Fruit fly (Drosophila melanogaster) whole organism: ENCODE results near the gene Ets96B.

ENCODE experiments used
- CG8478 ChIP-seq: fragments of >200 bp; optimal IDR thresholded peaks from 2 replicates; lab custom pipeline; 2018; ENCODE audit warnings: inconsistent platforms
- Dll ChIP-seq: fragments of >200 bp; optimal IDR thresholded peaks from 2 replicates; lab custom pipeline; 2017
- EcR ChIP-seq, 2 experiments: fragments of >200 bp; optimal IDR thresholded peaks; 2 replicates each; lab custom pipeline; 2017; ENCODE audit warnings: missing biosample characterization in 2 of 2, missing genetic modification characterization in 2 of 2, missing genetic modification reagents in 2 of 2
- pan ChIP-seq: fragments of >200 bp; optimal IDR thresholded peaks from 2 replicates; lab custom pipeline; 2017
- psq ChIP-seq: fragments of >200 bp; optimal IDR thresholded peaks from 2 replicates; lab custom pipeline; 2017
- usp ChIP-seq: fragments of >200 bp; optimal IDR thresholded peaks from 2 replicates; lab custom pipeline; 2017; ENCODE audit warnings: missing biosample characterization, missing genetic modification characterization, mixed read lengths

DNA sequence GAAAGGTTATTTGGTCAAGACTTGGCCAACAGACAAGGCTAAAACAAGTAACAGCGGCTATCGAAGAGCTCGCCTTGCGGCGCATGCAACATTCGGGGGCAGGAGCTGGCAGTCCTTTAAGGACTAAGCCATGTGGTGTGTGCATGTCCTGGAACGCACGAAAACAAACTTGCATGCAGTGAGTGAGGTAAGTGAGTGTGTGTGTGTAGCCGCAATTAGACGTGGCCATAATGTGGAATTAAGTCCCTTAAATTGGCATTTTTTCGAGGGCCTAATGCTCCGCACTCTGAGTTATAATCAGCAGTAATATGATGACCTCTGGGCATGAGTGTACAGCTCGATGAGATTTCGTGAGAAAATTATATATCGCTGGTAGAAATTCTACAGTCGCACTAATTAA, 45.8 kb downstream of the Ets96B start, which contains the start of gene sosie:
- TF ChIP-seq usp (GFP tag; lab: Kevin White, UChicago) (no peak), psq (no peak), CG8478 (lab: Kevin White, UChicago) (no peak), EcR (GFP tag; optimal IDR thresholded peaks at IDR 0.05; lab: Kevin White, UChicago) (no peak), pan (lab: Kevin White, UChicago) (no peak), Dll (lab: Kevin White, UChicago) (no peak)
